Fruit fly (Drosophila melanogaster): ENCODE results near the gene swm.
A peak's percentile ranks its signal among the peaks of the same experiment; 100 is the strongest.

Gene swm

dm6 chr2L:19517154-19517814 lies 24.2 kb downstream of the swm start, which contains the start of gene Hasp (continued):
- peak; percentile 65 for TF ChIP-seq CG18262 (tag; optimal IDR thresholded peaks at IDR 0.05)
- TF ChIP-seq CG8290 (GFP tag; optimal IDR thresholded peaks at IDR 0.05), result peak; percentile 54
- no peak for TF ChIP-seq CG8290 (tag; optimal IDR thresholded peaks at IDR 0.05)
- TF ChIP-seq CG6175 (GFP tag; IDR thresholded peaks at IDR 0.05), result no peak
- TF ChIP-seq Dip3 (GFP tag; optimal IDR thresholded peaks at IDR 0.05), result peak; percentile 28
- TF ChIP-seq vfl (GFP tag; optimal IDR thresholded peaks at IDR 0.05), result peak; percentile 0
- peak; percentile 65 for TF ChIP-seq CG31441 (GFP tag; IDR thresholded peaks at IDR 0.05)
- no peak for TF ChIP-seq chn (GFP tag; optimal IDR thresholded peaks at IDR 0.05)
- peak; percentile 63 for TF ChIP-seq Oli (tag; optimal IDR thresholded peaks at IDR 0.05)
- TF ChIP-seq CG10979 (tag; optimal IDR thresholded peaks at IDR 0.05), result peak; percentile 74
- no peak for TF ChIP-seq al (GFP tag; IDR thresholded peaks at IDR 0.05)
- TF ChIP-seq CG15601 (tag; optimal IDR thresholded peaks at IDR 0.05), result peak; percentile 17
- TF ChIP-seq dpn (GFP tag; optimal IDR thresholded peaks at IDR 0.05), result peak in 1 of 2 experiments; percentile 62
- TF ChIP-seq Rx (GFP tag; IDR thresholded peaks at IDR 0.05), result no peak
- peak; percentile 48; the same call in 1 of the 3 replicates for TF ChIP-seq CG11695 (GFP tag; IDR thresholded peaks at IDR 0.05)
- TF ChIP-seq tin (GFP tag; optimal IDR thresholded peaks at IDR 0.05), result peak; percentile 65
- TF ChIP-seq HLHmδ (GFP tag; optimal IDR thresholded peaks at IDR 0.05), result no peak
- peak; percentile 53; the same call in 1 of the 2 replicates for TF ChIP-seq hbn (GFP tag; IDR thresholded peaks at IDR 0.05; ENCODE audit: partially characterized antibody)
- TF ChIP-seq jing (GFP tag; optimal IDR thresholded peaks at IDR 0.05), result no peak
- peak; percentile 88 for TF ChIP-seq ato (GFP tag; IDR thresholded peaks at IDR 0.05; ENCODE audit: partially characterized antibody)
- peak; percentile 42 for TF ChIP-seq CG18476 (GFP tag; optimal IDR thresholded peaks at IDR 0.05)
- peak; percentile 70 for TF ChIP-seq CG17359 (tag; optimal IDR thresholded peaks at IDR 0.05)
- peak; percentile 10 for TF ChIP-seq CG6683 (GFP tag; optimal IDR thresholded peaks at IDR 0.05)
- TF ChIP-seq Hmr (GFP tag; optimal IDR thresholded peaks at IDR 0.05), result peak; percentile 43
- peak; percentile 53 for TF ChIP-seq bcd (GFP tag; optimal IDR thresholded peaks at IDR 0.05)
- 0 out of 3 replicates have a peak, but pooled peaks have one; percentile 10 for TF ChIP-seq Aef1 (GFP tag; IDR thresholded peaks at IDR 0.05)
- TF ChIP-seq slp2 (GFP tag; optimal IDR thresholded peaks at IDR 0.05), result peak; percentile 31
- TF ChIP-seq Ets97D (GFP tag; optimal IDR thresholded peaks at IDR 0.05), result peak; percentile 55
- peak; percentile 66 for TF ChIP-seq unpg (GFP tag; optimal IDR thresholded peaks at IDR 0.05)
- peak; percentile 53; the same call in 1 of the 2 replicates for TF ChIP-seq amos (GFP tag; IDR thresholded peaks at IDR 0.05; ENCODE audit: partially characterized antibody)
- TF ChIP-seq Neu2 (GFP tag; optimal IDR thresholded peaks at IDR 0.05; ENCODE audit: borderline replicate concordance), result no peak
- TF ChIP-seq HLH3B (GFP tag; IDR thresholded peaks at IDR 0.05), result peak; percentile 45; the same call in 1 of the 2 replicates
- TF ChIP-seq slou (GFP tag; optimal IDR thresholded peaks at IDR 0.05), result peak; percentile 40
- peak; percentile 12 for TF ChIP-seq CG18011 (GFP tag; optimal IDR thresholded peaks at IDR 0.05)
- TF ChIP-seq CG7839 (tag; optimal IDR thresholded peaks at IDR 0.05), result peak; percentile 83
- peak; percentile 92 for TF ChIP-seq Ets65A (GFP tag)
- TF ChIP-seq CG7745 (tag; optimal IDR thresholded peaks at IDR 0.05), result no peak
- peak; percentile 50 for TF ChIP-seq ap (GFP tag; IDR thresholded peaks at IDR 0.05)
- no peak for TF ChIP-seq ac (GFP tag; optimal IDR thresholded peaks at IDR 0.05)
- TF ChIP-seq prd (optimal IDR thresholded peaks at IDR 0.05), result no peak
- TF ChIP-seq prd (GFP tag; IDR thresholded peaks at IDR 0.05), result peak; percentile 36
- TF ChIP-seq CG15073 (GFP tag; optimal IDR thresholded peaks at IDR 0.05), result no peak
- TF ChIP-seq CG32767 (GFP tag; IDR thresholded peaks at IDR 0.05), result 0 out of 2 replicates have a peak, but pooled peaks have one; percentile 23
- peak; percentile 46 for TF ChIP-seq Ssrp (tag; optimal IDR thresholded peaks at IDR 0.05)
- no peak for TF ChIP-seq CG10431 (GFP tag; optimal IDR thresholded peaks at IDR 0.05)
- no peak for TF ChIP-seq gsb (GFP tag; IDR thresholded peaks at IDR 0.05)
- peak; percentile 18 for TF ChIP-seq Hsf (GFP tag; optimal IDR thresholded peaks at IDR 0.05)
- TF ChIP-seq knrl (GFP tag; IDR thresholded peaks at IDR 0.05; ENCODE audit: partially characterized antibody), result peak; percentile 46; the same call in 2 of the 3 replicates
- no peak for TF ChIP-seq CG10565 (GFP tag; optimal IDR thresholded peaks at IDR 0.05)
- peak; percentile 79 for TF ChIP-seq zfh1 (GFP tag; IDR thresholded peaks at IDR 0.05)

Data from whole organism, embryonic.